Fruit fly (Drosophila melanogaster) whole organism: ENCODE results near the gene CG31493.
A peak's percentile ranks its signal among the peaks of the same experiment; 100 is the strongest.

ENCODE experiments used
- CG8478 ChIP-seq: fragments of >200 bp; optimal IDR thresholded peaks from 2 replicates; lab custom pipeline; 2018; ENCODE audit warnings: inconsistent platforms
- Dll ChIP-seq: fragments of >200 bp; optimal IDR thresholded peaks from 2 replicates; lab custom pipeline; 2017
- EcR ChIP-seq, 2 experiments: fragments of >200 bp; optimal IDR thresholded peaks; 2 replicates each; lab custom pipeline; 2017; ENCODE audit warnings: missing biosample characterization in 2 of 2, missing genetic modification characterization in 2 of 2, missing genetic modification reagents in 2 of 2
- pan ChIP-seq: fragments of >200 bp; optimal IDR thresholded peaks from 2 replicates; lab custom pipeline; 2017
- psq ChIP-seq: fragments of >200 bp; optimal IDR thresholded peaks from 2 replicates; lab custom pipeline; 2017
- usp ChIP-seq: fragments of >200 bp; optimal IDR thresholded peaks from 2 replicates; lab custom pipeline; 2017; ENCODE audit warnings: missing biosample characterization, missing genetic modification characterization, mixed read lengths

Gene CG31493

dm6 chr3R:7094368-7094767 is 37.0 kb upstream of the CG31493 start:
- no peak for TF ChIP-seq CG8478 (lab: Kevin White, UChicago)
- TF ChIP-seq psq (lab: Kevin White, UChicago) = no peak
- TF ChIP-seq usp (GFP tag; lab: Kevin White, UChicago) = no peak
- TF ChIP-seq EcR (GFP tag; optimal IDR thresholded peaks at IDR 0.05; lab: Kevin White, UChicago) = no peak

dm6 chr3R:7102853-7103833 is 28.2 kb upstream of the CG31493 start:
- no peak for TF ChIP-seq CG8478 (lab: Kevin White, UChicago)
- TF ChIP-seq usp (GFP tag; lab: Kevin White, UChicago) = no peak
- TF ChIP-seq Dll (lab: Kevin White, UChicago) = no peak
- no peak for TF ChIP-seq pan (lab: Kevin White, UChicago)
- TF ChIP-seq EcR (GFP tag; optimal IDR thresholded peaks at IDR 0.05; lab: Kevin White, UChicago) = no peak
- no peak for TF ChIP-seq psq (lab: Kevin White, UChicago)

- no peak for TF ChIP-seq Dll (lab: Kevin White, UChicago)
- no peak for TF ChIP-seq pan (lab: Kevin White, UChicago)
- TF ChIP-seq CG8478 (lab: Kevin White, UChicago) = no peak
- TF ChIP-seq usp (GFP tag; lab: Kevin White, UChicago) = no peak
- TF ChIP-seq psq (lab: Kevin White, UChicago) = no peak
- TF ChIP-seq EcR (GFP tag; optimal IDR thresholded peaks at IDR 0.05; lab: Kevin White, UChicago) = no peak
These were observed 27.1 kb upstream of the CG31493 start for dm6 chr3R:7104308-7104707.

dm6 chr3R:7105503-7106164 is 25.7 kb upstream of the CG31493 start:
- TF ChIP-seq Dll (lab: Kevin White, UChicago) = no peak
- peak; percentile 5 for TF ChIP-seq pan (lab: Kevin White, UChicago)

- TF ChIP-seq EcR (GFP tag; optimal IDR thresholded peaks at IDR 0.05; lab: Kevin White, UChicago) (peak in 1 of 2 experiments; percentile 95), psq (lab: Kevin White, UChicago) (no peak), Dll (lab: Kevin White, UChicago) (peak; percentile 94), CG8478 (lab: Kevin White, UChicago) (no peak), pan (lab: Kevin White, UChicago) (no peak), usp (GFP tag; lab: Kevin White, UChicago) (no peak)
These were observed 23.4 kb upstream of the CG31493 start for dm6 chr3R:7107713-7108588.

dm6 chr3R:7108589-7109312 is 22.6 kb upstream of the CG31493 start:
- TF ChIP-seq Dll (lab: Kevin White, UChicago) (no peak), CG8478 (lab: Kevin White, UChicago) (no peak), usp (GFP tag; lab: Kevin White, UChicago) (no peak), psq (lab: Kevin White, UChicago) (no peak), pan (lab: Kevin White, UChicago) (no peak), EcR (GFP tag; optimal IDR thresholded peaks at IDR 0.05; lab: Kevin White, UChicago) (no peak)

dm6 chr3R:7109760-7110303 is 21.5 kb upstream of the CG31493 start:
- TF ChIP-seq CG8478 (lab: Kevin White, UChicago) = no peak
- no peak for TF ChIP-seq pan (lab: Kevin White, UChicago)
- TF ChIP-seq usp (GFP tag; lab: Kevin White, UChicago) = no peak
- TF ChIP-seq EcR (GFP tag; optimal IDR thresholded peaks at IDR 0.05; lab: Kevin White, UChicago) = peak in 1 of 2 experiments; percentile 59

dm6 chr3R:7111206-7111858 is 20.0 kb upstream of the CG31493 start:
- TF ChIP-seq Dll (lab: Kevin White, UChicago) = no peak
- no peak for TF ChIP-seq CG8478 (lab: Kevin White, UChicago)
- TF ChIP-seq usp (GFP tag; lab: Kevin White, UChicago) = no peak
- no peak for TF ChIP-seq EcR (GFP tag; optimal IDR thresholded peaks at IDR 0.05; lab: Kevin White, UChicago)
- TF ChIP-seq psq (lab: Kevin White, UChicago) = no peak
- TF ChIP-seq pan (lab: Kevin White, UChicago) = no peak

dm6 chr3R:7112977-7113376 is 18.4 kb upstream of the CG31493 start:
- TF ChIP-seq pan (lab: Kevin White, UChicago) = no peak
- TF ChIP-seq Dll (lab: Kevin White, UChicago) = no peak
- TF ChIP-seq psq (lab: Kevin White, UChicago) = no peak
- TF ChIP-seq usp (GFP tag; lab: Kevin White, UChicago) = no peak
- TF ChIP-seq EcR (GFP tag; optimal IDR thresholded peaks at IDR 0.05; lab: Kevin White, UChicago) = no peak
- no peak for TF ChIP-seq CG8478 (lab: Kevin White, UChicago)
